Worm (Caenorhabditis elegans): ENCODE results near the gene iffb-1.

Gene iffb-1

DNA sequence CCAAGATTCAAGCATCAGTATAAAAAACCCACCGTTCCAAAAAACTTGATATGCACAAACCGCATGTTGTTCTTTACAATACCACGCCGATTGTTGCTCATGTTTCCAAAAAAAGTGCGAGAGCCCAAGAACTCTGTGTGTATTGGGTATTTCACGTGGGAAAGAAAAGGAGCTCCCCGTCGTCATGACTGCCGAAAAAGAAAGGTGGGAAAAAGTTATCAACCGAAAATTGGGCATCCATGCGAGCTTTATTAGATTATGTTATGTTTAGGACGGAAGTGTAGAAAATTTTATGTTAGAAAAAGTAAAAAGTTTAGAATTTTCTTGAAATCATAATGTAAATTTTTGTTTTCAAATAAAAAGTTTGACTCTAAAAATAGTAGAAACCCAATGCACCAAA is 54.2 kb downstream of the iffb-1 start, which contains the start of gene H04J21.4:
Gene H04J21.4 (minus strand): TSS at position 101 of the 400 bp plus-strand sequence.
- no peak for TF ChIP-seq sma-9 (GFP tag; optimal IDR thresholded peaks at IDR 0.05)
- TF ChIP-seq sma-9 (tag; optimal IDR thresholded peaks at IDR 0.05), result no peak

DNA sequence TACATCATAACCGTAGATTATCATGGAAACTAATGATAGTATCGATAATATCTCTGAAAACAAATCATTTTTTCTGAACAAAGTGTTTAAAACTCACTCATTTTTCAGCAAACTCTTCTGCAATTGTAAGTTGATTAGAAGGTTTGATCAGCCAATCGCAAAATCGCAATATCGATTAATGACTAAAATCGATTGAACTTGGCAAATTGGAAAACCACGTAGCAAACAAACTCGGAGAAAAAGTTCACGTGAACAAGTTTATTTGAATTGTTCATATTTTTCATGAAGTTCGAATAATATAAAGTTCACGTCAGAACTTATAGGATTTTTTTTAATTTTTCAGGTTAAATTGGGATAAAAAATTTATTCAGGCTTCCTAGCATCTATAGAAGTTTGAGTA is 57.6 kb downstream of the iffb-1 start, which contains the start of gene H04J21.1:
Gene H04J21.1 (minus strand): TSS at position 101 of the 400 bp plus-strand sequence.
- TF ChIP-seq nhr-25 (tag; optimal IDR thresholded peaks at IDR 0.05) (no peak), nhr-237 (tag; optimal IDR thresholded peaks at IDR 0.05) (no peak), R02D3.7 (tag; optimal IDR thresholded peaks at IDR 0.05) (no peak), aly-2 (tag; optimal IDR thresholded peaks at IDR 0.05) (no peak), lsy-2 (tag; optimal IDR thresholded peaks at IDR 0.05) (no peak), crh-2 (tag; optimal IDR thresholded peaks at IDR 0.05) (no peak), dmd-4 (tag; optimal IDR thresholded peaks at IDR 0.05) (no peak), unc-62 (GFP tag; optimal IDR thresholded peaks at IDR 0.05) (no peak), ztf-1 (GFP tag; conservative IDR thresholded peaks at IDR 0.05) (no peak), ama-1 (optimal IDR thresholded peaks at IDR 0.05) (no peak), nhr-77 (tag; optimal IDR thresholded peaks at IDR 0.05) (no peak), F13H6.1 (tag; optimal IDR thresholded peaks at IDR 0.05) (no peak), lin-13 (GFP tag; optimal IDR thresholded peaks at IDR 0.05) (no peak), ZK546.5 (tag; optimal IDR thresholded peaks at IDR 0.05) (no peak), fos-1 (tag; optimal IDR thresholded peaks at IDR 0.05) (no peak)

DNA sequence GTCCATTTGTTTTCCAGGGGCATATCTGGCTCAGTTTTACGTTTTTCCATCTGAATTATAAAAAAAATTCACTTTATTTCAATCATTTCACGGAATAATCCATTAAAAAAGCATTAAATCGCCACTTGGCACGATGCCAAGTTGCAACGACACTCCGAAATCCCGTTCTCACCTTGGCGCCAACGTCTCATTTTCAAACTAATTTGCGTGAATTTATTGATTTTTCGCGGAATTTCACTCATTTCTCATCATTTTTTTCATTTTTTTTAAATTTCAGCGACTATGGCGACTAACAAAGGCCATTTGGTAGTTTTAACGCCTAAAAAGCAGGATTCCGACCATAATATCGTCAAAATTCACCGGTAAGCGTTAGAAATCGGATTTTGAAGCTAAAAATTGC is 61.7 kb downstream of the iffb-1 start, which contains the start of gene H14E04.2:
Gene H14E04.2 (plus strand): TSS at position 276 of the 400 bp plus-strand sequence.
- TF ChIP-seq sma-3 (GFP tag; optimal IDR thresholded peaks at IDR 0.05) (peak; percentile 84), aly-2 (tag; optimal IDR thresholded peaks at IDR 0.05) (no peak), unc-62 (GFP tag; optimal IDR thresholded peaks at IDR 0.05) (no peak), unc-55 (GFP tag; optimal IDR thresholded peaks at IDR 0.05) (peak; percentile 87), lin-13 (GFP tag; optimal IDR thresholded peaks at IDR 0.05) (peak; percentile 82), ztf-1 (GFP tag; conservative IDR thresholded peaks at IDR 0.05) (no peak), F13H6.1 (tag; optimal IDR thresholded peaks at IDR 0.05) (peak; percentile 66), C34F6.9 (tag; optimal IDR thresholded peaks at IDR 0.05) (peak; percentile 86), snpc-4 (tag; optimal IDR thresholded peaks at IDR 0.05) (peak; percentile 63), elt-1 (tag; optimal IDR thresholded peaks at IDR 0.05) (no peak), mbf-1 (tag; optimal IDR thresholded peaks at IDR 0.05) (no peak), nhr-23 (tag; optimal IDR thresholded peaks at IDR 0.05) (no peak), nhr-6 (tag; optimal IDR thresholded peaks at IDR 0.05) (peak; percentile 56), dmd-4 (tag; optimal IDR thresholded peaks at IDR 0.05) (no peak), ceh-16 (tag; optimal IDR thresholded peaks at IDR 0.05) (peak; percentile 74), nhr-12 (tag; optimal IDR thresholded peaks at IDR 0.05) (no peak), gmeb-1 (tag; optimal IDR thresholded peaks at IDR 0.05) (peak; percentile 93), sma-9 (GFP tag; optimal IDR thresholded peaks at IDR 0.05) (no peak), sma-9 (tag; optimal IDR thresholded peaks at IDR 0.05) (no peak), Y55F3AM.14 (GFP tag; optimal IDR thresholded peaks at IDR 0.05) (no peak), egl-27 (tag; optimal IDR thresholded peaks at IDR 0.05) (no peak), blmp-1 (tag; optimal IDR thresholded peaks at IDR 0.05; ENCODE audit: insufficient read depth) (peak; percentile 47), elt-3 (tag; optimal IDR thresholded peaks at IDR 0.05) (no peak), nhr-10 (tag; optimal IDR thresholded peaks at IDR 0.05) (no peak), mdl-1 (tag; optimal IDR thresholded peaks at IDR 0.05) (no peak), ZK546.5 (tag; optimal IDR thresholded peaks at IDR 0.05) (no peak), ztf-11 (tag; optimal IDR thresholded peaks at IDR 0.05) (no peak), crh-2 (tag; optimal IDR thresholded peaks at IDR 0.05) (peak; percentile 87), nhr-237 (tag; optimal IDR thresholded peaks at IDR 0.05) (no peak), ama-1 (optimal IDR thresholded peaks at IDR 0.05) (peak; percentile 13), lin-39 (tag; optimal IDR thresholded peaks at IDR 0.05) (no peak), ceh-82 (tag; optimal IDR thresholded peaks at IDR 0.05) (no peak), zag-1 (tag; optimal IDR thresholded peaks at IDR 0.05) (peak; percentile 5), lsy-2 (tag; optimal IDR thresholded peaks at IDR 0.05) (peak; percentile 80 to 87), nhr-25 (tag; optimal IDR thresholded peaks at IDR 0.05) (peak; percentile 50), alr-1 (tag; optimal IDR thresholded peaks at IDR 0.05) (no peak), fos-1 (tag; optimal IDR thresholded peaks at IDR 0.05) (peak; percentile 46), nhr-77 (tag; optimal IDR thresholded peaks at IDR 0.05) (no peak), peb-1 (tag; optimal IDR thresholded peaks at IDR 0.05) (no peak), ztf-4 (tag; optimal IDR thresholded peaks at IDR 0.05) (peak; percentile 17), sem-4 (tag; optimal IDR thresholded peaks at IDR 0.05) (peak; percentile 74), nhr-129 (tag; optimal IDR thresholded peaks at IDR 0.05) (peak; percentile 72), nhr-21 (tag; optimal IDR thresholded peaks at IDR 0.05) (peak; percentile 82), nhr-11 (tag; optimal IDR thresholded peaks at IDR 0.05) (no peak), R02D3.7 (tag; optimal IDR thresholded peaks at IDR 0.05) (peak; percentile 25), lin-11 (tag; optimal IDR thresholded peaks at IDR 0.05) (peak; percentile 55), unc-39 (tag; optimal IDR thresholded peaks at IDR 0.05) (no peak), skn-1 (tag; optimal IDR thresholded peaks at IDR 0.05) (no peak), mab-5 (tag; optimal IDR thresholded peaks at IDR 0.05) (peak; percentile 34)

Measured in whole organism, L2 larva.